Worm (Caenorhabditis elegans) whole organism, early embryonic: Measurements from ENCODE around the gene egrh-1.

Experiments used
- B0310.2 ChIP-seq: sonication (generic microtip); optimal IDR thresholded peaks from 2 replicates; lab custom pipeline; 2016; ENCODE audit warnings: mild to moderate bottlenecking, missing genetic modification characterization, missing compliant biosample characterization
- F13C5.2 ChIP-seq: sonication (generic microtip); optimal IDR thresholded peaks from 2 replicates; lab custom pipeline; 2017; ENCODE audit warnings: mild to moderate bottlenecking, missing genetic modification characterization, inconsistent platforms, missing compliant biosample characterization
- ama-1 ChIP-seq: fragments of 150-350 bp; optimal IDR thresholded peaks from 2 replicates; lab custom pipeline; 2014
- ceh-13 ChIP-seq: fragments of 200-800 bp; sonication (Bioruptor generic); optimal IDR thresholded peaks from 2 replicates; lab custom pipeline; 2018; ENCODE audit warnings: mild to moderate bottlenecking, missing genetic modification characterization, missing compliant biosample characterization
- ceh-36 ChIP-seq: sonication (generic microtip); optimal IDR thresholded peaks from 2 replicates; lab custom pipeline; 2016; ENCODE audit warnings: missing genetic modification characterization, inconsistent platforms, missing compliant biosample characterization

DNA sequence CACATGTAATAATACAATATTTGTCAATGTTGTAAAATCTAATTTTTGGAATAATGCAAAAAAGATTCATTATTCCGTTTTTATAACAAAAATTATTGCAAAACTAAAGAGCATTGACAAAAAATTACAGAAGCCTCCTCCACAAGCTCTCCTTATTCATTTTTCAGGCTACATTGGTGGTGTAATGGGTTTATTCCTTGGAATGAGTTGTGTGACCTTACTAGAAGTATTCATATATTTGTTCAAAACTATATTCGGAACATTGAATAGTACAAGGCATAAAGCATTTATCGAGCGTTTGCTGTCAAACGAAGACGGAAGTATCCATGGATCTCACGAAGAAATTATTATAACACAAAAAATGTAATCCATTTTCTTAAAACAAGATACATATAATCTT lies 6.2 kb downstream of the egrh-1 start:
- no peak for TF ChIP-seq ceh-13 (GFP tag; lab: Kevin White, UChicago)
- no peak for TF ChIP-seq ceh-36
- no peak for TF ChIP-seq F13C5.2 (tag; lab: Kevin White, UChicago)
- no peak for TF ChIP-seq ama-1 (lab: Kevin White, UChicago)
- TF ChIP-seq B0310.2 (tag; lab: Kevin White, UChicago) = no peak
